Worm (Caenorhabditis elegans) whole organism, late embryonic: ENCODE measurements around the gene str-96.

Source experiments
- F13H6.1 ChIP-seq: sonication (generic microtip); optimal IDR thresholded peaks from 2 replicates; lab custom pipeline; 2016; ENCODE audit warnings: missing genetic modification characterization, missing compliant biosample characterization
- K02D7.2 ChIP-seq: sonication (generic microtip); optimal IDR thresholded peaks from 2 replicates; lab custom pipeline; 2017; ENCODE audit warnings: mild to moderate bottlenecking, missing genetic modification characterization, missing compliant biosample characterization
- K09A11.1 ChIP-seq: sonication (generic microtip); optimal IDR thresholded peaks from 2 replicates; lab custom pipeline; 2017; ENCODE audit warnings: antibody characterized with exemption, mild to moderate bottlenecking, missing genetic modification characterization, missing compliant biosample characterization; ENCODE audit not compliant: insufficient read depth
- T23F11.4 ChIP-seq: fragments of 200-800 bp; sonication (Bioruptor generic); optimal IDR thresholded peaks from 2 replicates; lab custom pipeline; 2018; ENCODE audit warnings: mild to moderate bottlenecking, missing genetic modification characterization, missing compliant biosample characterization
- ahr-1 ChIP-seq: sonication (generic microtip); optimal IDR thresholded peaks from 2 replicates; lab custom pipeline; 2016; ENCODE audit warnings: missing genetic modification characterization, missing compliant biosample characterization
- ceh-19 ChIP-seq: fragments of 200-800 bp; sonication (Bioruptor generic); optimal IDR thresholded peaks from 2 replicates; lab custom pipeline; 2018; ENCODE audit warnings: mild to moderate bottlenecking, missing genetic modification characterization, missing compliant biosample characterization
- ceh-2 ChIP-seq: sonication (generic microtip); optimal IDR thresholded peaks from 2 replicates; lab custom pipeline; 2016; ENCODE audit warnings: missing genotype, missing genetic modification characterization, missing compliant biosample characterization
- ceh-22 ChIP-seq: sonication (generic microtip); optimal IDR thresholded peaks from 2 replicates; lab custom pipeline; 2017; ENCODE audit warnings: missing biosample characterization, missing genetic modification characterization
- ceh-24 ChIP-seq: sonication (generic microtip); optimal IDR thresholded peaks from 2 replicates; lab custom pipeline; 2016; ENCODE audit warnings: mild to moderate bottlenecking, missing genetic modification characterization, missing compliant biosample characterization
- ceh-30 ChIP-seq: fragments of 150-350 bp; optimal IDR thresholded peaks from 2 replicates; lab custom pipeline; 2014; ENCODE audit warnings: missing biosample characterization, missing genetic modification characterization
- ceh-34 ChIP-seq: sonication (generic microtip); optimal IDR thresholded peaks from 2 replicates; lab custom pipeline; 2016; ENCODE audit warnings: mild to moderate bottlenecking, missing genetic modification characterization, missing compliant biosample characterization
- ceh-45 ChIP-seq: fragments of 200-800 bp; sonication (Bioruptor generic); IDR thresholded peaks from 2 replicates; pipeline ENCODE4 v1.3.6; 2022; ENCODE audit warnings: missing genetic modification reagents, missing genetic modification characterization, missing compliant biosample characterization
- ceh-48 ChIP-seq: sonication (generic microtip); optimal IDR thresholded peaks from 2 replicates; lab custom pipeline; 2016; ENCODE audit warnings: missing genetic modification characterization, inconsistent platforms, missing compliant biosample characterization
- ceh-6 ChIP-seq: fragments of 200-800 bp; sonication (Bioruptor generic); optimal IDR thresholded peaks from 2 replicates; lab custom pipeline; 2018; ENCODE audit warnings: mild to moderate bottlenecking, missing genetic modification characterization, missing compliant biosample characterization
- dve-1 ChIP-seq: sonication (generic microtip); optimal IDR thresholded peaks from 2 replicates; lab custom pipeline; 2017; ENCODE audit warnings: antibody characterized with exemption, mild to moderate bottlenecking, missing genetic modification characterization, missing compliant biosample characterization
- elt-2 ChIP-seq: sonication (generic microtip); optimal IDR thresholded peaks from 2 replicates; lab custom pipeline; 2016; ENCODE audit warnings: missing genetic modification reagents, missing genetic modification characterization, missing compliant biosample characterization
- elt-4 ChIP-seq: sonication (generic microtip); optimal IDR thresholded peaks from 2 replicates; lab custom pipeline; 2016; ENCODE audit warnings: missing genetic modification characterization, missing compliant biosample characterization
- ets-4 ChIP-seq: sonication (generic microtip); optimal IDR thresholded peaks from 2 replicates; lab custom pipeline; 2016; ENCODE audit warnings: missing genetic modification characterization, missing compliant biosample characterization
- fax-1 ChIP-seq: sonication (generic microtip); optimal IDR thresholded peaks from 2 replicates; lab custom pipeline; 2016; ENCODE audit warnings: missing genotype, missing genetic modification characterization, missing compliant biosample characterization
- fkh-10 ChIP-seq: fragments of 150-350 bp; optimal IDR thresholded peaks from 2 replicates; lab custom pipeline; 2014; ENCODE audit warnings: missing biosample characterization, missing genetic modification reagents, missing genetic modification characterization
- fkh-6 ChIP-seq: sonication (generic microtip); optimal IDR thresholded peaks from 2 replicates; lab custom pipeline; 2016; ENCODE audit warnings: missing genetic modification characterization, missing compliant biosample characterization
- gmeb-2 ChIP-seq: sonication (generic microtip); optimal IDR thresholded peaks from 2 replicates; lab custom pipeline; 2016; ENCODE audit warnings: missing genetic modification characterization, inconsistent platforms, missing compliant biosample characterization
- hlh-13 ChIP-seq: fragments of 200-800 bp; sonication (Bioruptor generic); optimal IDR thresholded peaks from 2 replicates; lab custom pipeline; 2018; ENCODE audit warnings: mild to moderate bottlenecking, missing genetic modification characterization, missing compliant biosample characterization
- hlh-15 ChIP-seq: sonication (generic microtip); optimal IDR thresholded peaks from 2 replicates; lab custom pipeline; 2016; ENCODE audit warnings: missing genetic modification characterization, missing compliant biosample characterization
- hlh-6 ChIP-seq: sonication (generic microtip); optimal IDR thresholded peaks from 2 replicates; lab custom pipeline; 2016; ENCODE audit warnings: missing genotype, missing genetic modification characterization, missing compliant biosample characterization
- hlh-8 ChIP-seq: sonication (generic microtip); optimal IDR thresholded peaks from 2 replicates; lab custom pipeline; 2016; ENCODE audit warnings: missing genotype, missing genetic modification characterization, missing compliant biosample characterization
- lin-11 ChIP-seq: fragments of 200-800 bp; sonication (Bioruptor generic); optimal IDR thresholded peaks from 2 replicates; lab custom pipeline; 2018; ENCODE audit warnings: mild to moderate bottlenecking, missing genetic modification characterization, missing compliant biosample characterization
- madf-2 ChIP-seq: sonication (generic microtip); optimal IDR thresholded peaks from 2 replicates; lab custom pipeline; 2017; ENCODE audit warnings: missing genetic modification characterization, missing compliant biosample characterization
- nfya-1 ChIP-seq: sonication (generic microtip); optimal IDR thresholded peaks from 2 replicates; lab custom pipeline; 2017; ENCODE audit warnings: missing genetic modification characterization, mild to moderate bottlenecking, missing compliant biosample characterization, antibody characterized with exemption, moderate library complexity
- nhr-232 ChIP-seq: sonication (generic microtip); optimal IDR thresholded peaks from 2 replicates; lab custom pipeline; 2016; ENCODE audit warnings: missing genetic modification characterization, missing compliant biosample characterization
- npax-4 ChIP-seq: sonication (generic microtip); optimal IDR thresholded peaks from 2 replicates; lab custom pipeline; 2016; ENCODE audit warnings: missing genetic modification characterization, missing compliant biosample characterization
- pax-1 ChIP-seq: fragments of 150-350 bp; optimal IDR thresholded peaks from 2 replicates; lab custom pipeline; 2014; ENCODE audit warnings: missing biosample characterization, missing genetic modification characterization
- pha-2 ChIP-seq: sonication (generic microtip); optimal IDR thresholded peaks from 2 replicates; lab custom pipeline; 2017; ENCODE audit warnings: mild to moderate bottlenecking, missing genetic modification characterization, missing compliant biosample characterization
- pqm-1 ChIP-seq: sonication (generic microtip); optimal IDR thresholded peaks from 2 replicates; lab custom pipeline; 2016; ENCODE audit warnings: missing genetic modification characterization, missing compliant biosample characterization
- pros-1 ChIP-seq: fragments of 150-350 bp; optimal IDR thresholded peaks from 2 replicates; lab custom pipeline; 2014; ENCODE audit warnings: missing biosample characterization, missing genetic modification reagents, missing genetic modification characterization
- sdc-2 ChIP-seq: sonication (generic microtip); optimal IDR thresholded peaks from 2 replicates; lab custom pipeline; 2016; ENCODE audit warnings: missing genotype, missing genetic modification characterization, missing compliant biosample characterization
- sox-2 ChIP-seq: fragments of 200-800 bp; sonication (Bioruptor generic); IDR thresholded peaks from 2 replicates; pipeline ENCODE4 v1.3.6; 2022; ENCODE audit warnings: missing genetic modification reagents, missing genetic modification characterization, missing compliant biosample characterization
- tbx-2 ChIP-seq: sonication (generic microtip); optimal IDR thresholded peaks from 2 replicates; lab custom pipeline; 2016; ENCODE audit warnings: missing genetic modification characterization, missing compliant biosample characterization
- ttx-3 ChIP-seq: sonication (generic microtip); optimal IDR thresholded peaks from 2 replicates; lab custom pipeline; 2016; ENCODE audit warnings: missing genetic modification reagents, missing genetic modification characterization, missing compliant biosample characterization
- unc-3 ChIP-seq, 2 experiments: fragments of 200-800 bp in 1 of 2; sonication (Bioruptor generic) in 1 of 2; sonication (generic microtip) in 1 of 2; conservative IDR thresholded peaks in 1 of 2; optimal IDR thresholded peaks in 1 of 2; 2 replicates each; pipeline versions ENCODE4 v1.3.6 to Lab custom; 2016 to 2022; ENCODE audit warnings: missing compliant biosample characterization in 2 of 2, missing genetic modification characterization in 2 of 2, missing genetic modification reagents in 1 of 2
- unc-42 ChIP-seq: sonication (generic microtip); optimal IDR thresholded peaks from 2 replicates; lab custom pipeline; 2016; ENCODE audit warnings: missing genotype, missing genetic modification characterization, missing compliant biosample characterization
- unc-55 ChIP-seq: sonication (generic microtip); optimal IDR thresholded peaks from 2 replicates; lab custom pipeline; 2017; ENCODE audit warnings: missing biosample characterization, missing genetic modification reagents, missing genetic modification characterization
- ztf-16 ChIP-seq: sonication (generic microtip); optimal IDR thresholded peaks from 2 replicates; lab custom pipeline; 2017; ENCODE audit warnings: missing genetic modification characterization, missing compliant biosample characterization

Gene str-96

DNA sequence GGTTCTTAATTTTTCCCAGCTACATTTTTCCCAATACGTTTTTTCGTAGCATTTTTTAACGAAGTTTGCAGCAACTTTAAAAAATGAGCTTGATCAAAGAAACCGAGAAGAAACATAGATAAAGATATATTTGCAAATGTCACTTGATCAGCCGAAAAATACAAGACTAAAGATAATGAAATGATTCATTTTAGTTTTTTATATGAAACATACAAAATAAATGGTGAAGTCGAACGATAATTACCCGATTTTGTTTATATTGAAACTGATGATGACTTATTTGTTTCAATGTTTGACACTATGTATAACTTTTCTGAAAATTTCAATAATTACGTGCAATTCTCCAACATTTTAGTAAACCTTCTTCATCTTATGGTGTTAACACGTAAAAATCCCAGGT is 25.5 kb downstream of the str-96 start, which contains the start of gene srw-22:
srw-22 (plus strand) TSS at position 301 of the 400 bp plus-strand sequence.
- no peak for TF ChIP-seq ceh-19 (GFP tag; lab: Kevin White, UChicago)
- no peak for TF ChIP-seq fax-1
- no peak for TF ChIP-seq ceh-48 (tag; lab: Kevin White, UChicago)
- no peak for TF ChIP-seq lin-11 (tag; lab: Kevin White, UChicago)
- TF ChIP-seq ttx-3 (tag; lab: Kevin White, UChicago), result no peak
- no peak for TF ChIP-seq pqm-1 (tag; lab: Kevin White, UChicago)
- TF ChIP-seq pax-1 (tag; lab: Kevin White, UChicago), result no peak

DNA sequence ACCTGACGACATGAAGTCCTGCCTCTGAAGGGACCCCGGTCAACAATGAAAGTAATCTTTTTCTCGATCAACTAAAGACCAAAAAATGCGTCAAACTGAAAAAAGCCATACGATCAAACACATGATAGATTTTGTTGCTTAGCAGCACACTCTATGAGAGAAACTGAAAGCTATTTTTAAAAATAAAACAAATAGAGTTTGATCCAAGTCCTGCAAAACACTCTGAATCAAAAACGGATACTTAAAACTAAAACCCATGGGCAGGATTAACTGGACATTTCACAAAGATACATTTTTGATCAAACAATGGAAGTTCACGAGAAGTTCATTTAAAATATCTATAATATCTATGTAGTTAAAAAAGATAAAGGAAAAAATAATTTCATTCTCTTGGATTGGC is 26.4 kb downstream of the str-96 start, which contains the start of gene T10H4.13:
T10H4.13 (minus strand) TSS at position 101 of the 400 bp plus-strand sequence.
- no peak for TF ChIP-seq ceh-45 (GFP tag; lab: Robert Waterston, UW)
- no peak for TF ChIP-seq ceh-22 (tag; lab: Kevin White, UChicago)
- no peak for TF ChIP-seq K02D7.2 (tag; lab: Kevin White, UChicago)
- TF ChIP-seq ztf-16 (tag; lab: Kevin White, UChicago), result no peak
- no peak for TF ChIP-seq sox-2 (GFP tag; lab: Robert Waterston, UW)
- no peak for TF ChIP-seq ahr-1 (tag; lab: Kevin White, UChicago)
- TF ChIP-seq ceh-34 (tag; lab: Kevin White, UChicago), result no peak
- no peak for TF ChIP-seq hlh-15 (tag; lab: Kevin White, UChicago)
- TF ChIP-seq ceh-6, result no peak
- TF ChIP-seq pqm-1 (tag; lab: Kevin White, UChicago), result no peak
- no peak for TF ChIP-seq hlh-13
- no peak for TF ChIP-seq pros-1 (tag; lab: Kevin White, UChicago)
- TF ChIP-seq fkh-6 (tag; lab: Kevin White, UChicago), result no peak
- TF ChIP-seq gmeb-2 (tag; lab: Kevin White, UChicago), result no peak
- TF ChIP-seq unc-3 (GFP tag; conservative IDR thresholded peaks at IDR 0.05; lab: Robert Waterston, UW), result no peak
- no peak for TF ChIP-seq unc-3 (tag; optimal IDR thresholded peaks at IDR 0.05; lab: Kevin White, UChicago)
- no peak for TF ChIP-seq T23F11.4
- TF ChIP-seq dve-1, result no peak
- TF ChIP-seq, all 69 proteins: peak for 0

DNA sequence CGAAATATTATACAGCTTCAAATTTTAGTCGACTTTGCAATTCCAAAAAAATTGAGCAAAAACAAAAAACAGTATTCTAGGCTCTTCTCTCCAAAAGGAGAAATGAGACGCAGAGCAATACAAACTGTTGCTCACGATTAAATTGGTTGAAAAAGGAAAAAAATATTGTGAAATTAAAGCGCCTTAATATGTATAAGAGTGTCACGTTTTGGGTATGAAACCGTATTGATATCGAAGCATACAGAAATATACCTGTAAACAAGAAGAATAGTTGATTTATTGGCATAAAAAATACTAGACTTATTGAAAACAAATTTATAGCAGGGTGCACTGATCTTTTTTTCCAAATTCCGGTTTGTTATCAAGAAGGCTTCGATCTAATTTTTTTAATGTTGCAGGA is 28.0 kb downstream of the str-96 start, which contains the start of gene M01B2.13:
M01B2.13 (minus strand) TSS at position 101 of the 400 bp plus-strand sequence.
- TF ChIP-seq dve-1 (no peak), fkh-10 (GFP tag; lab: Kevin White, UChicago) (no peak), hlh-6 (tag; lab: Kevin White, UChicago) (no peak), K09A11.1 (tag; lab: Kevin White, UChicago) (no peak), madf-2 (tag; lab: Kevin White, UChicago) (no peak), ceh-24 (tag; lab: Kevin White, UChicago) (no peak), unc-42 (tag; lab: Kevin White, UChicago) (no peak), T23F11.4 (no peak), nhr-232 (tag; lab: Kevin White, UChicago) (no peak), hlh-13 (no peak), ceh-19 (GFP tag; lab: Kevin White, UChicago) (no peak), nfya-1 (tag; lab: Kevin White, UChicago) (no peak), ets-4 (tag; lab: Kevin White, UChicago) (no peak), hlh-15 (tag; lab: Kevin White, UChicago) (no peak), ceh-6 (no peak)

DNA sequence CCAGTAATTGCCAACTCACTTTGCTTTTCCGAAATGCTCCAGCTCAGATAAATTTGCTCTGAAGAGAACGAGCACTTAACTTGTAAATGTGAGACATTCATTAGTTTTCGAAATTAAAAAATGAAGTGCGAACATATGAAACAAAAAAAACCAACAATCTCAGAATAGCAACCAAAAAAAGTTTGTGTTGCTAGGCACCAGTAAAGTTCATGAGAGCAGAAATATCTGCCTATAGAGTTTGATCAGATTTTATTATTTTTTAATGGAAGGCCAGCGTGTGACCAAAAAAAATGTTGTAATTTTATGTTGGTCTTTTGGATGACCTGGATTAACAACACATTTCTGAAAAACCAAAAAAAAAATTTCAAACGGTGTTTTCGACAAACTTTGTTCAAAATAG is 29.6 kb downstream of the str-96 start, which contains the start of gene M01B2.12:
M01B2.12 (minus strand) TSS at position 101 of the 400 bp plus-strand sequence.
- no peak for TF ChIP-seq ets-4 (tag; lab: Kevin White, UChicago)
- no peak for TF ChIP-seq elt-2 (tag; lab: Kevin White, UChicago)
- no peak for TF ChIP-seq sdc-2 (tag; lab: Kevin White, UChicago)
- no peak for TF ChIP-seq nfya-1 (tag; lab: Kevin White, UChicago)
- no peak for TF ChIP-seq ceh-30 (tag; lab: Kevin White, UChicago)
- TF ChIP-seq elt-4, result no peak
- no peak for TF ChIP-seq ceh-2 (tag; lab: Kevin White, UChicago)
- TF ChIP-seq ahr-1 (tag; lab: Kevin White, UChicago), result no peak
- no peak for TF ChIP-seq pha-2
- TF ChIP-seq F13H6.1 (tag; lab: Kevin White, UChicago), result no peak
- no peak for TF ChIP-seq nhr-232 (tag; lab: Kevin White, UChicago)
- no peak for TF ChIP-seq hlh-15 (tag; lab: Kevin White, UChicago)
- TF ChIP-seq hlh-8 (tag; lab: Kevin White, UChicago), result no peak
- no peak for TF ChIP-seq unc-55 (GFP tag; lab: Kevin White, UChicago)
- TF ChIP-seq npax-4 (tag; lab: Kevin White, UChicago), result no peak
- no peak for TF ChIP-seq fax-1
- no peak for TF ChIP-seq tbx-2 (tag; lab: Kevin White, UChicago)
- TF ChIP-seq, all 69 proteins: peak for 0
